Worm (Caenorhabditis elegans) whole organism, midembryonic: ENCODE results near the gene C34C12.1.

Experiments used
- cog-1 ChIP-seq: sonication (generic microtip); optimal IDR thresholded peaks from 2 replicates; lab custom pipeline; 2016; ENCODE audit warnings: missing genetic modification characterization, missing compliant biosample characterization
- flt-1 ChIP-seq: fragments of 200-800 bp; sonication (Bioruptor generic); IDR thresholded peaks from 2 replicates; pipeline ENCODE4 v1.3.6; 2022; ENCODE audit warnings: missing genetic modification characterization, missing compliant biosample characterization
- med-1 ChIP-seq: sonication (generic microtip); optimal IDR thresholded peaks from 2 replicates; lab custom pipeline; 2017; ENCODE audit warnings: missing genetic modification characterization, mild to moderate bottlenecking, missing compliant biosample characterization, antibody characterized with exemption, missing genetic modification reagents; ENCODE audit not compliant: insufficient read depth

DNA sequence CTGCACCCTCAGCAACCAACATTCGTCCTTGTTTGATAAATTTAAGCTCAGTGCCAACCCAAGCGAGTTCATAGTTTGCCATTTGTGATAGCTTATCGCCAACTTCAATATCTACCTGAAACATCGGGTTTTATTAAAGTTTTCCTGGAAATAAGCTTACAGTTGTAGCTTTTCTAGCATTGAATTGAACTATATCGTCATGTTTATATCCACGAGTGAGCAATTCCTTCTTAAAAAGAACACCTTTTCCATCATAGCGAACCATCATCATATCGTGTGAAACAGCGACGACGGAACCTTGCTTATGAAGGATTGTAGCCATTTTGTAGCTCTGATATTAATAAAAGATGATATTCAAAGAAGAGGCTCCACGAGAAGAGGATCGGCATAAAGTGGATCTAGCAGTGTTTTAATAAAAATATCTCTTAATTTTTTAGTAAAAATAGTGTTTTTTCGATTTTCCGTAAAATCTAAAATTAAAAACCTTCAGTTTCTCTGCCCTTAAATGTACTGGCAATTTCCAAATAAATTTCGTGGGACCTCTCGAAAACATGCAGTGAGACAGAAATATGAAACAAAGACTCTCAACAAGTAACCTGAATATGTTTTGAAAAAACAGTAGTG lies 48.2 kb downstream of the C34C12.1 start, which contains the start of gene M01F1.8:
- TF ChIP-seq flt-1 (no peak), cog-1 (tag; lab: Kevin White, UChicago) (no peak), med-1 (GFP tag; lab: Kevin White, UChicago) (no peak)
